Worm (Caenorhabditis elegans) whole organism, late embryonic: Measurements from ENCODE around the gene vti-1.

Experiments used
- F13H6.1 ChIP-seq: sonication (generic microtip); optimal IDR thresholded peaks from 2 replicates; lab custom pipeline; 2016; ENCODE audit warnings: missing genetic modification characterization, missing compliant biosample characterization
- K02D7.2 ChIP-seq: sonication (generic microtip); optimal IDR thresholded peaks from 2 replicates; lab custom pipeline; 2017; ENCODE audit warnings: mild to moderate bottlenecking, missing genetic modification characterization, missing compliant biosample characterization
- ama-1 ChIP-seq: fragments of 150-350 bp; optimal IDR thresholded peaks from 2 replicates; lab custom pipeline; 2014
- ceh-14 ChIP-seq: sonication (generic microtip); optimal IDR thresholded peaks from 2 replicates; lab custom pipeline; 2016; ENCODE audit warnings: missing genotype, missing genetic modification characterization, missing compliant biosample characterization
- ceh-18 ChIP-seq: sonication (generic microtip); optimal IDR thresholded peaks from 2 replicates; lab custom pipeline; 2016; ENCODE audit warnings: missing genetic modification characterization, missing compliant biosample characterization
- ceh-19 ChIP-seq: fragments of 200-800 bp; sonication (Bioruptor generic); optimal IDR thresholded peaks from 2 replicates; lab custom pipeline; 2018; ENCODE audit warnings: mild to moderate bottlenecking, missing genetic modification characterization, missing compliant biosample characterization
- ceh-2 ChIP-seq: sonication (generic microtip); optimal IDR thresholded peaks from 2 replicates; lab custom pipeline; 2016; ENCODE audit warnings: missing genotype, missing genetic modification characterization, missing compliant biosample characterization
- ceh-31 ChIP-seq: sonication (generic microtip); optimal IDR thresholded peaks from 2 replicates; lab custom pipeline; 2016; ENCODE audit warnings: missing genetic modification characterization, missing compliant biosample characterization
- ceh-34 ChIP-seq: sonication (generic microtip); optimal IDR thresholded peaks from 2 replicates; lab custom pipeline; 2016; ENCODE audit warnings: mild to moderate bottlenecking, missing genetic modification characterization, missing compliant biosample characterization
- ceh-48 ChIP-seq: sonication (generic microtip); optimal IDR thresholded peaks from 2 replicates; lab custom pipeline; 2016; ENCODE audit warnings: missing genetic modification characterization, inconsistent platforms, missing compliant biosample characterization
- ceh-6 ChIP-seq: fragments of 200-800 bp; sonication (Bioruptor generic); optimal IDR thresholded peaks from 2 replicates; lab custom pipeline; 2018; ENCODE audit warnings: mild to moderate bottlenecking, missing genetic modification characterization, missing compliant biosample characterization
- ceh-9 ChIP-seq: sonication (generic microtip); optimal IDR thresholded peaks from 2 replicates; lab custom pipeline; 2016; ENCODE audit warnings: mild to moderate bottlenecking, missing genetic modification characterization, inconsistent platforms, missing compliant biosample characterization
- dmd-4 ChIP-seq: sonication (generic microtip); optimal IDR thresholded peaks from 2 replicates; lab custom pipeline; 2016; ENCODE audit warnings: borderline replicate concordance, missing genetic modification characterization, missing compliant biosample characterization
- elt-4 ChIP-seq: sonication (generic microtip); optimal IDR thresholded peaks from 2 replicates; lab custom pipeline; 2016; ENCODE audit warnings: missing genetic modification characterization, missing compliant biosample characterization
- ets-4 ChIP-seq: sonication (generic microtip); optimal IDR thresholded peaks from 2 replicates; lab custom pipeline; 2016; ENCODE audit warnings: missing genetic modification characterization, missing compliant biosample characterization
- fax-1 ChIP-seq: sonication (generic microtip); optimal IDR thresholded peaks from 2 replicates; lab custom pipeline; 2016; ENCODE audit warnings: missing genotype, missing genetic modification characterization, missing compliant biosample characterization
- fkh-10 ChIP-seq: fragments of 150-350 bp; optimal IDR thresholded peaks from 2 replicates; lab custom pipeline; 2014; ENCODE audit warnings: missing biosample characterization, missing genetic modification reagents, missing genetic modification characterization
- fkh-6 ChIP-seq: sonication (generic microtip); optimal IDR thresholded peaks from 2 replicates; lab custom pipeline; 2016; ENCODE audit warnings: missing genetic modification characterization, missing compliant biosample characterization
- hlh-13 ChIP-seq: fragments of 200-800 bp; sonication (Bioruptor generic); optimal IDR thresholded peaks from 2 replicates; lab custom pipeline; 2018; ENCODE audit warnings: mild to moderate bottlenecking, missing genetic modification characterization, missing compliant biosample characterization
- hlh-30 ChIP-seq: sonication (generic microtip); optimal IDR thresholded peaks from 2 replicates; lab custom pipeline; 2017; ENCODE audit warnings: antibody characterized with exemption, missing genetic modification characterization, missing compliant biosample characterization; ENCODE audit not compliant: insufficient read depth
- hlh-6 ChIP-seq: sonication (generic microtip); optimal IDR thresholded peaks from 2 replicates; lab custom pipeline; 2016; ENCODE audit warnings: missing genotype, missing genetic modification characterization, missing compliant biosample characterization
- hlh-8 ChIP-seq: sonication (generic microtip); optimal IDR thresholded peaks from 2 replicates; lab custom pipeline; 2016; ENCODE audit warnings: missing genotype, missing genetic modification characterization, missing compliant biosample characterization
- lim-6 ChIP-seq: sonication (generic microtip); optimal IDR thresholded peaks from 2 replicates; lab custom pipeline; 2016; ENCODE audit warnings: missing genetic modification characterization, missing compliant biosample characterization
- lin-11 ChIP-seq: fragments of 200-800 bp; sonication (Bioruptor generic); optimal IDR thresholded peaks from 2 replicates; lab custom pipeline; 2018; ENCODE audit warnings: mild to moderate bottlenecking, missing genetic modification characterization, missing compliant biosample characterization
- madf-2 ChIP-seq: sonication (generic microtip); optimal IDR thresholded peaks from 2 replicates; lab custom pipeline; 2017; ENCODE audit warnings: missing genetic modification characterization, missing compliant biosample characterization
- mec-3 ChIP-seq: sonication (generic microtip); optimal IDR thresholded peaks from 2 replicates; lab custom pipeline; 2016; ENCODE audit warnings: borderline replicate concordance, missing genetic modification characterization, missing compliant biosample characterization
- nfya-1 ChIP-seq: sonication (generic microtip); optimal IDR thresholded peaks from 2 replicates; lab custom pipeline; 2017; ENCODE audit warnings: missing genetic modification characterization, mild to moderate bottlenecking, missing compliant biosample characterization, antibody characterized with exemption, moderate library complexity
- nhr-11 ChIP-seq: fragments of 150-350 bp; optimal IDR thresholded peaks from 2 replicates; lab custom pipeline; 2014; ENCODE audit warnings: missing biosample characterization, missing genetic modification characterization
- nhr-232 ChIP-seq: sonication (generic microtip); optimal IDR thresholded peaks from 2 replicates; lab custom pipeline; 2016; ENCODE audit warnings: missing genetic modification characterization, missing compliant biosample characterization
- odd-2 ChIP-seq: sonication (generic microtip); optimal IDR thresholded peaks from 2 replicates; lab custom pipeline; 2017; ENCODE audit warnings: antibody characterized with exemption, mild to moderate bottlenecking, missing genetic modification characterization, missing compliant biosample characterization
- pha-2 ChIP-seq: sonication (generic microtip); optimal IDR thresholded peaks from 2 replicates; lab custom pipeline; 2017; ENCODE audit warnings: mild to moderate bottlenecking, missing genetic modification characterization, missing compliant biosample characterization
- pha-4 ChIP-seq: fragments of 150-350 bp; optimal IDR thresholded peaks from 2 replicates; lab custom pipeline; 2018; ENCODE audit warnings: missing biosample characterization, missing genetic modification reagents, missing genetic modification characterization
- pqm-1 ChIP-seq: sonication (generic microtip); optimal IDR thresholded peaks from 2 replicates; lab custom pipeline; 2016; ENCODE audit warnings: missing genetic modification characterization, missing compliant biosample characterization
- sdc-2 ChIP-seq: sonication (generic microtip); optimal IDR thresholded peaks from 2 replicates; lab custom pipeline; 2016; ENCODE audit warnings: missing genotype, missing genetic modification characterization, missing compliant biosample characterization
- sox-2 ChIP-seq: fragments of 200-800 bp; sonication (Bioruptor generic); IDR thresholded peaks from 2 replicates; pipeline ENCODE4 v1.3.6; 2022; ENCODE audit warnings: missing genetic modification reagents, missing genetic modification characterization, missing compliant biosample characterization
- syd-9 ChIP-seq: sonication (generic microtip); optimal IDR thresholded peaks from 2 replicates; lab custom pipeline; 2016; ENCODE audit warnings: mild to moderate bottlenecking, missing genetic modification characterization, moderate library complexity, missing compliant biosample characterization
- tbx-2 ChIP-seq: sonication (generic microtip); optimal IDR thresholded peaks from 2 replicates; lab custom pipeline; 2016; ENCODE audit warnings: missing genetic modification characterization, missing compliant biosample characterization
- tbx-7 ChIP-seq: sonication (generic microtip); optimal IDR thresholded peaks from 2 replicates; lab custom pipeline; 2016; ENCODE audit warnings: missing genotype, missing genetic modification characterization, missing compliant biosample characterization
- ttx-3 ChIP-seq: sonication (generic microtip); optimal IDR thresholded peaks from 2 replicates; lab custom pipeline; 2016; ENCODE audit warnings: missing genetic modification reagents, missing genetic modification characterization, missing compliant biosample characterization
- unc-3 ChIP-seq, 2 experiments: fragments of 200-800 bp in 1 of 2; sonication (Bioruptor generic) in 1 of 2; sonication (generic microtip) in 1 of 2; conservative IDR thresholded peaks in 1 of 2; optimal IDR thresholded peaks in 1 of 2; 2 replicates each; pipeline versions ENCODE4 v1.3.6 to Lab custom; 2016 to 2022; ENCODE audit warnings: missing compliant biosample characterization in 2 of 2, missing genetic modification characterization in 2 of 2, missing genetic modification reagents in 1 of 2
- unc-42 ChIP-seq: sonication (generic microtip); optimal IDR thresholded peaks from 2 replicates; lab custom pipeline; 2016; ENCODE audit warnings: missing genotype, missing genetic modification characterization, missing compliant biosample characterization
- unc-55 ChIP-seq: sonication (generic microtip); optimal IDR thresholded peaks from 2 replicates; lab custom pipeline; 2017; ENCODE audit warnings: missing biosample characterization, missing genetic modification reagents, missing genetic modification characterization
- unc-86 ChIP-seq: sonication (generic microtip); optimal IDR thresholded peaks from 2 replicates; lab custom pipeline; 2016; ENCODE audit warnings: missing genetic modification characterization, missing compliant biosample characterization
- zip-5 ChIP-seq: sonication (generic microtip); optimal IDR thresholded peaks from 2 replicates; lab custom pipeline; 2016; ENCODE audit warnings: missing genetic modification characterization, missing compliant biosample characterization

The vti-1 gene

DNA sequence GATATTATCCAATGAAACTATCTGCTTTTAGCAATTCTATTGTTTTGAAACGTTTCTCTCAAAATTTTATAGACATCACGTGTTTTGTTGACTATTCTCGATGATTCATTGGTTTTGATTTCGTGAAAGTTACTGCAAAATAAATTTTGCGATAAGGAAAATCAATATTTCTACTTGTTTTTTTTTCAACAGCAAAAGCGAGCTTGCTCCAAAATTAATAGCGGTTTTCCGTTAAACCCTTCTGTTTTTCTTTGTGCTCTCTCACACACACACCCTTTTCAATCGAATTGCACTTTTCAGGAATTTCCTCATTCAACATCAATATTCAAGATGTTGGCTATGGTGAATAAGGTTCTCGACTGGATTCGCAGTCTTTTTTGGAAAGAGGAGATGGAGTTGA lies 31.4 kb upstream of the vti-1 start, which contains the start of gene arl-8:
TSS of gene arl-8 (plus strand) at position 301 of the 400 bp plus-strand sequence.
- TF ChIP-seq tbx-7 (no peak), hlh-8 (tag; lab: Kevin White, UChicago) (no peak), fkh-6 (no peak), zip-5 (tag; lab: Kevin White, UChicago) (no peak), ceh-34 (tag; lab: Kevin White, UChicago) (no peak), mec-3 (tag; lab: Kevin White, UChicago) (no peak), madf-2 (tag; lab: Kevin White, UChicago) (no peak), sdc-2 (no peak), nfya-1 (no peak), ama-1 (lab: Kevin White, UChicago) (no peak), dmd-4 (no peak), fax-1 (tag; lab: Kevin White, UChicago) (no peak), lim-6 (tag; lab: Kevin White, UChicago) (no peak), nhr-232 (tag; lab: Kevin White, UChicago) (no peak), ets-4 (tag; lab: Kevin White, UChicago) (no peak), ceh-14 (tag; lab: Kevin White, UChicago) (no peak), ceh-18 (no peak), unc-42 (no peak)
- TF ChIP-seq, all 69 proteins: peak for 0

DNA sequence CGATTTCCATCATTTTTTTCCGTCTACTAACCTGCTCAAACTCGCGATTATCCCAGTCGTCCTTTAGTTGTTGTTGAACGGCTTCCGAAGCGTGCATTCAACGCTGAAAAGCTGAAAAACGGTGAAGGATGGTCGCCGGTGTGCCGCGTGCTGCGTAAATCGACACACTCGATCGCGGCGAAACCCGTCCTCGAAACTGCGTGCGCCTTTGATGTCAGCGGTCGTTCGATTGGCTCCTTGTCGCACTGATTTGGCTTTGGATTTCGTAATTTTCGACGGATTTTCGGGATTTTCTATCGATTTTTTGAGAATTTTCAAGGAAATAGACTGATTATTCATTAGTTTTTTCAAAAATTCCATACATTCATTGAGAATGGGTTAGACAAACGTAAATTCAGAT lies 30.9 kb upstream of the vti-1 start, which contains the start of the genes Y57G11C.1147 and nuo-3:
TSS of gene Y57G11C.1147 (minus strand) at position 161 of the 400 bp plus-strand sequence.
TSS of gene nuo-3 (minus strand) at position 191 of the 400 bp plus-strand sequence.
- no peak for TF ChIP-seq nhr-11 (tag; lab: Kevin White, UChicago)
- TF ChIP-seq nfya-1: peak; percentile 16

DNA sequence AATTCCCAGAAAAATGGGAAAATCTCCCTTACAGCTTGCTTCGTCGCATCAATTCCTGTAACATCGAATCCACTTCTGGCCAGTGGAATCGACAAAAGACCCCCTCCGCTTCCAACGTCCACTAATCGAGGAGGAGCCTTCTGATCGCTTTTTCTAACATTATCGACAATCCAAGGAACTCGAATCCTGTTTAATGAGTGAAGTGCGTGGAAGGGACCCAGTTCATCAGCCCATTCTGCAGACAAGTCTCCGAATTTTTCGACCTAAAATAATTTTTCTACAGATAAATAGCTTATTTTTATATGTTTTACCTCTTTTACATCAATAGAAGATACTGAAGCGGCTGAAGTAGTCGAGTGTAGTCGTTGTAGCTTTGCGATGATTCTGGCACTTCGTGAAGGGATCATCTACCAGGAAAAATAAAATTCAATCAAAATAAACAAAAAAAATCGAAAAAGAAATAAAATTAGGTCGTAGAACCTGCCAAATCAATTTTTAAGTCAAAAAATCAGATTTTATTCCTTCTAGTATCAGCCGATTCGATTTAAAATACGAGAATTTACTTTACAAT lies 29.5 kb upstream of the vti-1 start, which contains the start of gene coq-3:
TSS of gene coq-3 (minus strand) at position 407 of the 571 bp plus-strand sequence.
- no peak for TF ChIP-seq ceh-9 (tag; lab: Kevin White, UChicago)
- no peak for TF ChIP-seq fax-1 (tag; lab: Kevin White, UChicago)
- TF ChIP-seq ceh-2 (tag; lab: Kevin White, UChicago): no peak
- no peak for TF ChIP-seq syd-9
- TF ChIP-seq nhr-11 (tag; lab: Kevin White, UChicago): no peak

DNA sequence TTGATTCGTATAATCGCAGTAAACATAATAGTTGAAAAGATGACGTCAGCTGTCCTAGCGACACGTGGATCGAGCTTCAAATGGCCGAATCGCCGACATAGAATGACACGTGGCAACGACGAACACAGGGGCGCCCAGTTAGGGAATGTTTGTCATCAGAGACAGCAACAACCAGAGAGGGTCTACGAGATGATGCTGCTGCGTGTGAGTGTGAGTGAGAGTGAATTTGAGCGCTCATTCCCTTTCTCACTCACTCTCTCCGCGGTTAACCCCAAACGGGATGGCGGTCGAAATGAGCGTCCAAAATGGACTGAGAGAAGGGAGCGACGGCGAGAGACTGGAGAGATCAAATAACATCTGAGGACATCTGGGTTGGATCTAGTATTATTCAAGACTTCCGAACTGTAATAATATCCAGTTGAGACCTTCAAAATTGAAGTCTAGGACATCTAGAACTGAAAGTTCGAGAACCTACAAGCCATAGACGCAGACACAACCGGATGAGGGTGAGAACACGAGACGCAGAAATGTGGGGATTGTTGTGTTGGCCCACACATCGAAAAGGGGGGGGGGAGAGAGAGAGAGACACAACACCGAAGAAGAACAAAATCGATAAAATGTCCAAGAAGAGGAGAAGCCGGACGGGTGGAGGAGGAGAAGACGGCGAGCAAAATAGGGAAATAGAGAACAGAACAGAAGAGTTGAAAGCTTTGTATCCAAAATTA lies 27.6 kb upstream of the vti-1 start:
- TF ChIP-seq hlh-6 (tag; lab: Kevin White, UChicago) (no peak), hlh-30 (tag; lab: Kevin White, UChicago) (peak; percentile 21), unc-86 (tag; lab: Kevin White, UChicago) (no peak), F13H6.1 (tag; lab: Kevin White, UChicago) (no peak), ceh-48 (peak; percentile 94), ttx-3 (no peak), zip-5 (tag; lab: Kevin White, UChicago) (no peak), odd-2 (tag; lab: Kevin White, UChicago) (no peak), tbx-2 (tag; lab: Kevin White, UChicago) (peak; percentile 36), unc-55 (GFP tag; lab: Kevin White, UChicago) (no peak), pha-2 (tag; lab: Kevin White, UChicago) (peak; percentile 27), pqm-1 (tag; lab: Kevin White, UChicago) (no peak), ceh-9 (tag; lab: Kevin White, UChicago) (no peak), ceh-6 (peak; percentile 27), fkh-10 (GFP tag; lab: Kevin White, UChicago) (peak; percentile 34), pha-4 (no peak), hlh-13 (no peak), sox-2 (no peak), ceh-31 (peak; percentile 63), ceh-34 (tag; lab: Kevin White, UChicago) (peak; percentile 74), lin-11 (tag; lab: Kevin White, UChicago) (no peak), ceh-19 (GFP tag; lab: Kevin White, UChicago) (peak; percentile 50), unc-3 (GFP tag; conservative IDR thresholded peaks at IDR 0.05; lab: Robert Waterston, UW) (no peak), unc-3 (tag; optimal IDR thresholded peaks at IDR 0.05; lab: Kevin White, UChicago) (no peak), mec-3 (tag; lab: Kevin White, UChicago) (no peak), K02D7.2 (tag; lab: Kevin White, UChicago) (no peak), sdc-2 (no peak), elt-4 (tag; lab: Kevin White, UChicago) (no peak), fkh-6 (no peak)
